Fruit fly (Drosophila melanogaster): ENCODE results near the gene CG5909.
A peak's percentile ranks its signal among the peaks of the same experiment; 100 is the strongest.

CG5909 gene

DNA sequence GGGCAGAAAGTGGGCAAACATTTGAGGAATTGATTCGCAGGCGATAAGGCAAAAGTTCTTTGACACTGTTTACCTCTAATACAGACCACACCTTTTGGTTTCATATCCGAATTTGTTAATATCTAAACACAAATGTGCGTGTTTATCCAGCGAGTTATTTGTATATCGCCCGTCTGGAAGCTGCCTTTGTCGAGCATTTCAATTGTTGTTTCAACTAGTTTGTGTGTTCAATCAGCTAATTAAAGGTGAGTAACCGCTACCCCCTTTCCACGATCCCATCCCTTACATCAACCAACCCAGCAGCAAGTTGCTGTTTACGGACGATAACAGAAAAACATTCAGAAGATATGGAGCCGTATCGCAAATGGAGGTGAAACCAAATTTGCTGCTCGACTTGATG lies 29.6 kb upstream of the CG5909 start:
- TF ChIP-seq Sp1 (GFP tag; optimal IDR thresholded peaks at IDR 0.05) (peak; percentile 68), CG32264 (GFP tag; optimal IDR thresholded peaks at IDR 0.05) (no peak), woc (GFP tag; optimal IDR thresholded peaks at IDR 0.05) (no peak), foxo (GFP tag; optimal IDR thresholded peaks at IDR 0.05) (peak in 1 of 2 experiments; percentile 71), sv (GFP tag; optimal IDR thresholded peaks at IDR 0.05) (no peak), fru (GFP tag; optimal IDR thresholded peaks at IDR 0.05) (peak; percentile 70), dsf (GFP tag; optimal IDR thresholded peaks at IDR 0.05; ENCODE audit: borderline replicate concordance) (peak; percentile 40), Dfd (GFP tag; optimal IDR thresholded peaks at IDR 0.05) (no peak), GATAd (GFP tag; optimal IDR thresholded peaks at IDR 0.05) (peak; percentile 93), ey (GFP tag; optimal IDR thresholded peaks at IDR 0.05) (peak; percentile 44), Abd-B (GFP tag; optimal IDR thresholded peaks at IDR 0.05) (no peak), OdsH (GFP tag; optimal IDR thresholded peaks at IDR 0.05) (peak; percentile 88), Myc (optimal IDR thresholded peaks at IDR 0.05) (no peak), brk (GFP tag; optimal IDR thresholded peaks at IDR 0.05) (peak; percentile 77), Jra (GFP tag; optimal IDR thresholded peaks at IDR 0.05) (peak; percentile 89), br (GFP tag; optimal IDR thresholded peaks at IDR 0.05) (peak; percentile 83), pan (optimal IDR thresholded peaks at IDR 0.05) (no peak), Vsx2 (GFP tag; optimal IDR thresholded peaks at IDR 0.05; ENCODE audit: partially characterized antibody) (peak; percentile 91), jim (GFP tag; optimal IDR thresholded peaks at IDR 0.05) (peak; percentile 44), rgr (GFP tag; optimal IDR thresholded peaks at IDR 0.05) (peak; percentile 89), Hr78 (GFP tag; optimal IDR thresholded peaks at IDR 0.05) (no peak), psq (GFP tag; optimal IDR thresholded peaks at IDR 0.05) (peak; percentile 56), usp (GFP tag; optimal IDR thresholded peaks at IDR 0.05) (no peak), Hr83 (GFP tag; optimal IDR thresholded peaks at IDR 0.05; ENCODE audit: poor library complexity, severe bottlenecking) (peak; percentile 97), dl (GFP tag; optimal IDR thresholded peaks at IDR 0.05; ENCODE audit: insufficient read depth in 1 of 2, partially characterized antibody in 2 of 2) (no peak), lola (GFP tag; optimal IDR thresholded peaks at IDR 0.05) (no peak), CrebA (GFP tag; optimal IDR thresholded peaks at IDR 0.05; ENCODE audit: borderline replicate concordance) (no peak), Mio (GFP tag; optimal IDR thresholded peaks at IDR 0.05) (no peak), Dif (GFP tag; optimal IDR thresholded peaks at IDR 0.05; ENCODE audit: partially characterized antibody) (no peak), sage (GFP tag; optimal IDR thresholded peaks at IDR 0.05) (peak; percentile 58), CG9705 (GFP tag; optimal IDR thresholded peaks at IDR 0.05) (peak; percentile 53), Hnf4 (GFP tag; optimal IDR thresholded peaks at IDR 0.05) (peak; percentile 87), h (GFP tag; optimal IDR thresholded peaks at IDR 0.05) (peak; percentile 93), HLH106 (tag; optimal IDR thresholded peaks at IDR 0.05) (peak; percentile 49), dmrt93B (GFP tag; optimal IDR thresholded peaks at IDR 0.05) (peak; percentile 9), N (GFP tag; optimal IDR thresholded peaks at IDR 0.05) (no peak), Rel (GFP tag; optimal IDR thresholded peaks at IDR 0.05) (no peak), Rel (tag; optimal IDR thresholded peaks at IDR 0.05) (peak; percentile 60), tai (GFP tag; optimal IDR thresholded peaks at IDR 0.05) (peak; percentile 81)

DNA sequence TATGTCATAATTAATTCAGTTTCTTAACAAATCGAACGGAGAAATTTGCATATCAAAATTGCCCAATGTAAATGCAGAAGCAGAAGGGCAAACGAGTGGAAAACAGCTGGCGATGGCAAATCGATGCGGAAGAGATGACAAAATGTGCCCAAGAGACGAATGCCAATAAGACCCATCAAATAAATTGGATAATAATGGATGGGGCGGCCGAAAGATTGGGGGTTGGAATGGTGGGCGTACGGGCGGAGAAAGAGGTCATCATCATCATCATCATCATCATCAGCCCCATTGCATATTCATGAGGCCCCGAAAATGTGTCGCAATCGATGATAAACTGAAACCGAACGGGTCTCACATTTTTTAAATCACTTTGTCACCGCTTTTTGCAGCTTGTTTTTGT lies 27.0 kb upstream of the CG5909 start:
- no peak for TF ChIP-seq Myc (optimal IDR thresholded peaks at IDR 0.05)
- no peak for TF ChIP-seq fru (GFP tag; optimal IDR thresholded peaks at IDR 0.05)
- TF ChIP-seq ey (GFP tag; optimal IDR thresholded peaks at IDR 0.05), result no peak
- no peak for TF ChIP-seq sv (GFP tag; optimal IDR thresholded peaks at IDR 0.05)
- TF ChIP-seq CG32264 (GFP tag; optimal IDR thresholded peaks at IDR 0.05), result no peak
- TF ChIP-seq GATAd (GFP tag; optimal IDR thresholded peaks at IDR 0.05), result no peak
- no peak for TF ChIP-seq dsf (GFP tag; optimal IDR thresholded peaks at IDR 0.05; ENCODE audit: borderline replicate concordance)
- no peak for TF ChIP-seq Abd-B (GFP tag; optimal IDR thresholded peaks at IDR 0.05)
- no peak for TF ChIP-seq rgr (GFP tag; optimal IDR thresholded peaks at IDR 0.05)
- no peak for TF ChIP-seq Hnf4 (GFP tag; optimal IDR thresholded peaks at IDR 0.05)
- no peak for TF ChIP-seq CG9705 (GFP tag; optimal IDR thresholded peaks at IDR 0.05)
- TF ChIP-seq br (GFP tag; optimal IDR thresholded peaks at IDR 0.05), result no peak
- TF ChIP-seq woc (GFP tag; optimal IDR thresholded peaks at IDR 0.05), result no peak
- no peak for TF ChIP-seq Dfd (GFP tag; optimal IDR thresholded peaks at IDR 0.05)
- no peak for TF ChIP-seq N (GFP tag; optimal IDR thresholded peaks at IDR 0.05)
- TF ChIP-seq HLH106 (tag; optimal IDR thresholded peaks at IDR 0.05), result no peak
- no peak for TF ChIP-seq foxo (GFP tag; optimal IDR thresholded peaks at IDR 0.05)
- no peak for TF ChIP-seq Dif (GFP tag; optimal IDR thresholded peaks at IDR 0.05; ENCODE audit: partially characterized antibody)

Data from whole organism, wandering third instar larva.